Worm (Caenorhabditis elegans): ENCODE data around the gene F13D12.10.

DNA sequence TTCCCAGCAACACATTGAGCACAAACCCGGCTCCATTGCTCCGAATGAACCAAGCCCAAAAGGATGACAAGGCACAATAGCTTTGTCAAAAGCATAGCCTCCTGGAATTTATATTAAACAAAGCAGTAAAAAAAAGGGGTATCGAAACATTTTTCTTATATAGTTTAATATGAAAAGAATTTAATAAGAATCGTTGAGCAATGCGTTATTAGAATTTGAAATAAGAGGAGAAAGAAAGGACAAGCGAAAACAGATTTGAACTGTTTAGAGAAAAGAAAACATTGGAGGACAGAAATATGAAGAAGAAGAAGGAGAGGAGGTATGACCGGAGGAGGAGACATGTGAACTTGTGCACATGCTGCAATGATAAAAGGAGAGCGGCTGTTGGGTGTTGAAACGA, 28.4 kb upstream of the F13D12.10 start, which contains the start of gene C47D12.5:
- TF ChIP-seq flt-1 (GFP tag; IDR thresholded peaks at IDR 0.05) = no peak
- no peak for TF ChIP-seq ama-1 (optimal IDR thresholded peaks at IDR 0.05)
- TF ChIP-seq hmg-4 (GFP tag; optimal IDR thresholded peaks at IDR 0.05) = no peak
- TF ChIP-seq tbx-37 (GFP tag; conservative IDR thresholded peaks at IDR 0.05) = no peak
- TF ChIP-seq sea-1 (GFP tag; conservative IDR thresholded peaks at IDR 0.05) = no peak
- no peak for TF ChIP-seq ceh-36 (tag; optimal IDR thresholded peaks at IDR 0.05)
- no peak for TF ChIP-seq scrt-1 (GFP tag; IDR thresholded peaks at IDR 0.05)
- TF ChIP-seq B0310.2 (tag; optimal IDR thresholded peaks at IDR 0.05) = no peak
- TF ChIP-seq hmbx-1 (tag; optimal IDR thresholded peaks at IDR 0.05) = no peak
- no peak for TF ChIP-seq tra-4 (tag; optimal IDR thresholded peaks at IDR 0.05)

Measured in whole organism, early embryonic.